Fruit fly (Drosophila melanogaster) whole organism, wandering third instar larva: ENCODE measurements around the gene Rab9E.

Experiments
- Hnf4 ChIP-seq: fragments of 200-800 bp; sonication (Bioruptor generic); optimal IDR thresholded peaks from 2 replicates; lab custom pipeline; 2016; ENCODE audit warnings: missing biosample characterization, mild to moderate bottlenecking, missing genetic modification characterization
- Myc ChIP-seq: fragments of >200 bp; optimal IDR thresholded peaks from 2 replicates; lab custom pipeline; 2017
- brk ChIP-seq: fragments of 200-800 bp; sonication (Bioruptor generic); optimal IDR thresholded peaks from 2 replicates; lab custom pipeline; 2016; ENCODE audit warnings: missing biosample characterization, mild to moderate bottlenecking, missing genetic modification characterization
- lola ChIP-seq: fragments of >200 bp; optimal IDR thresholded peaks from 2 replicates; lab custom pipeline; 2017; ENCODE audit warnings: missing biosample characterization, missing genetic modification characterization

DNA sequence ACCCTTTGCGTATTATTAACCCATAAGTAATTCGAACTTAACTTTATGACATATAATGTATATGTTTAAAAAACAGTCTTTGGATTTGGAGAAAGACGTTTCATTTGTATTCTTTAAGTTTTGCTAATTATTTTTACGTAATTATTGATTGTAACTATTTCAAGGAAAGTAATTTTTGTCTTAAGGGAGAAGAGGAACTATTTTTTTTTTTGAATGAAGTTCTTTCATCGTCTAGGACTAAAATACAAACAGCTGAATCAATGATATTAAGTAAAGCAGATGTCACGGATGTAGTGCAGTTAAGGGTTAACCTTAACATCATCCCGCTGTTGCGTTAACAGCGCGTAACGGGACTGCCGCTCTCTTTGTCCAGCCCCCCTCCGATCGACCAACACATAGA, 32.8 kb downstream of the Rab9E start:
- TF ChIP-seq Hnf4 (GFP tag; lab: Kevin White, UChicago): no peak
- TF ChIP-seq brk (GFP tag; lab: Kevin White, UChicago): no peak
- TF ChIP-seq lola (GFP tag; lab: Kevin White, UChicago): no peak
- no peak for TF ChIP-seq Myc (lab: Kevin White, UChicago)
